Worm (Caenorhabditis elegans) whole organism, late embryonic: ENCODE measurements around the gene M163.22.

Source experiments
- K09A11.1 ChIP-seq: sonication (generic microtip); optimal IDR thresholded peaks from 2 replicates; lab custom pipeline; 2017; ENCODE audit warnings: antibody characterized with exemption, mild to moderate bottlenecking, missing genetic modification characterization, missing compliant biosample characterization; ENCODE audit not compliant: insufficient read depth
- ama-1 ChIP-seq: fragments of 150-350 bp; optimal IDR thresholded peaks from 2 replicates; lab custom pipeline; 2014
- ceh-22 ChIP-seq: sonication (generic microtip); optimal IDR thresholded peaks from 2 replicates; lab custom pipeline; 2017; ENCODE audit warnings: missing biosample characterization, missing genetic modification characterization
- ceh-6 ChIP-seq: fragments of 200-800 bp; sonication (Bioruptor generic); optimal IDR thresholded peaks from 2 replicates; lab custom pipeline; 2018; ENCODE audit warnings: mild to moderate bottlenecking, missing genetic modification characterization, missing compliant biosample characterization
- fkh-10 ChIP-seq: fragments of 150-350 bp; optimal IDR thresholded peaks from 2 replicates; lab custom pipeline; 2014; ENCODE audit warnings: missing biosample characterization, missing genetic modification reagents, missing genetic modification characterization
- pqm-1 ChIP-seq: sonication (generic microtip); optimal IDR thresholded peaks from 2 replicates; lab custom pipeline; 2016; ENCODE audit warnings: missing genetic modification characterization, missing compliant biosample characterization
- sox-2 ChIP-seq: fragments of 200-800 bp; sonication (Bioruptor generic); IDR thresholded peaks from 2 replicates; pipeline ENCODE4 v1.3.6; 2022; ENCODE audit warnings: missing genetic modification reagents, missing genetic modification characterization, missing compliant biosample characterization
- syd-9 ChIP-seq: sonication (generic microtip); optimal IDR thresholded peaks from 2 replicates; lab custom pipeline; 2016; ENCODE audit warnings: mild to moderate bottlenecking, missing genetic modification characterization, moderate library complexity, missing compliant biosample characterization
- tbx-2 ChIP-seq: sonication (generic microtip); optimal IDR thresholded peaks from 2 replicates; lab custom pipeline; 2016; ENCODE audit warnings: missing genetic modification characterization, missing compliant biosample characterization

- TF ChIP-seq tbx-2 (tag; lab: Kevin White, UChicago) (no peak), syd-9 (tag; lab: Kevin White, UChicago) (no peak), fkh-10 (GFP tag; lab: Kevin White, UChicago) (no peak), ama-1 (lab: Kevin White, UChicago) (no peak), K09A11.1 (no peak), pqm-1 (tag; lab: Kevin White, UChicago) (no peak), ceh-6 (GFP tag; lab: Kevin White, UChicago) (no peak), sox-2 (GFP tag; lab: Robert Waterston, UW) (no peak), ceh-22 (tag; lab: Kevin White, UChicago) (no peak)
These were observed 42.3 kb downstream of the M163.22 start for ce11 chrX:14507992-14508391.
